1 fruit fly cellular context compared by ENCODE assay signal in the genomic region with DNA sequence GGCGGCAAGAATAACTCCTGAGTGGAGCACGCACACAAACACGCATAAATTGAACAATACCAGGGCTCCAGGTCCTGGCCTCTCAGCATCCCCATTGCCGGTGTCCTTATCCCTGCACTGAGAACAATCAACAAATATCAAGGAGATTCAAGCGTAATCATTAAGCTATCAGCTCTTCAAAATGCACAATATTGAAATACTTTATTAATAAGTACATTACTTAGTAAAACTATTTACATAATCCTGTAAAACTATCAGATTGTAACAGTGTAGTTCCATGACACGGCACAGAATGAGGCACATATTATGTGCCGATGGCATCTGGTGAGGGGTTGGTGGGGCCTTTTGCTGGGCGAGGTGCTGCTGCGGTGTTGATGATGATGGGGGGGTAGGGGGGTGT.
TF ChIP-seq lines count a peak whose summit lies in the region.

No protein-coding gene starts in this region.

TF ChIP-seq in whole organism, embryonic, 481 proteins besides CTCF, POLR2A, EP300 and RAD21 (continued from another document):
- no peak for TF ChIP-seq CG14667 (GFP tag; IDR thresholded peaks at IDR 0.05; lab: Robert Waterston, UW)
- no peak for TF ChIP-seq CG18011 (GFP tag; optimal IDR thresholded peaks at IDR 0.05; lab: Kevin White, UChicago)
- no peak for TF ChIP-seq CG10979 (tag; optimal IDR thresholded peaks at IDR 0.05; lab: Kevin White, UChicago)
- TF ChIP-seq Sox100B (GFP tag; optimal IDR thresholded peaks at IDR 0.05; lab: Kevin White, UChicago): no peak
- TF ChIP-seq CG9437 (GFP tag; optimal IDR thresholded peaks at IDR 0.05; lab: Kevin White, UChicago): no peak
- peak; percentile 8 for TF ChIP-seq fd96Cb (tag; optimal IDR thresholded peaks at IDR 0.05; lab: Kevin White, UChicago)
- no peak for TF ChIP-seq Hand (GFP tag; optimal IDR thresholded peaks at IDR 0.05; lab: Kevin White, UChicago)
- no peak for TF ChIP-seq ase (GFP tag; IDR thresholded peaks at IDR 0.05; lab: Robert Waterston, UW)
- peak; percentile 49 for TF ChIP-seq dmrt99B (tag; optimal IDR thresholded peaks at IDR 0.05; lab: Kevin White, UChicago)
- TF ChIP-seq inv (GFP tag; IDR thresholded peaks at IDR 0.05; lab: Robert Waterston, UW; ENCODE audit: partially characterized antibody): no peak
- TF ChIP-seq CG2889 (GFP tag; IDR thresholded peaks at IDR 0.05; lab: Robert Waterston, UW): no peak
- TF ChIP-seq bbx (GFP tag; IDR thresholded peaks at IDR 0.05; lab: Robert Waterston, UW; ENCODE audit: partially characterized antibody): no peak
- TF ChIP-seq dysf (GFP tag; IDR thresholded peaks at IDR 0.05; lab: Robert Waterston, UW): peak; percentile 65
- no peak for TF ChIP-seq CG10431 (GFP tag; optimal IDR thresholded peaks at IDR 0.05; lab: Kevin White, UChicago)
- no peak for TF ChIP-seq CG9727 (GFP tag; optimal IDR thresholded peaks at IDR 0.05; lab: Kevin White, UChicago)
- TF ChIP-seq CG9932 (GFP tag; IDR thresholded peaks at IDR 0.05; lab: Robert Waterston, UW): no peak
- no peak for TF ChIP-seq CG8359 (GFP tag; optimal IDR thresholded peaks at IDR 0.05; lab: Kevin White, UChicago; ENCODE audit: borderline replicate concordance)
- TF ChIP-seq Optix (GFP tag; IDR thresholded peaks at IDR 0.05; lab: Robert Waterston, UW): no peak
- TF ChIP-seq MBD-R2 (GFP tag; IDR thresholded peaks at IDR 0.05; lab: Robert Waterston, UW): no peak
- TF ChIP-seq cwo (GFP tag; optimal IDR thresholded peaks at IDR 0.05; lab: Kevin White, UChicago): peak; percentile 48
- no peak for TF ChIP-seq CG30020 (tag; optimal IDR thresholded peaks at IDR 0.05; lab: Kevin White, UChicago)
- no peak for TF ChIP-seq Doc2 (GFP tag; IDR thresholded peaks at IDR 0.05; lab: Robert Waterston, UW)
- peak; percentile 62 for TF ChIP-seq Hmr (GFP tag; optimal IDR thresholded peaks at IDR 0.05; lab: Kevin White, UChicago)
- no peak for TF ChIP-seq CG17568 (GFP tag; optimal IDR thresholded peaks at IDR 0.05; lab: Kevin White, UChicago)
- TF ChIP-seq Meics (GFP tag; optimal IDR thresholded peaks at IDR 0.05; lab: Kevin White, UChicago): peak; percentile 36
- no peak for TF ChIP-seq HLH54F (GFP tag; optimal IDR thresholded peaks at IDR 0.05; lab: Kevin White, UChicago)
- TF ChIP-seq Sin3A (optimal IDR thresholded peaks at IDR 0.05; lab: Kevin White, UChicago): no peak
- peak; percentile 44 for TF ChIP-seq gem (tag; optimal IDR thresholded peaks at IDR 0.05; lab: Kevin White, UChicago)
- TF ChIP-seq grau (tag; optimal IDR thresholded peaks at IDR 0.05; lab: Kevin White, UChicago): peak; percentile 33
- TF ChIP-seq CG4854 (GFP tag; optimal IDR thresholded peaks at IDR 0.05; lab: Kevin White, UChicago): no peak
- no peak for TF ChIP-seq Abd-B (GFP tag; optimal IDR thresholded peaks at IDR 0.05; lab: Kevin White, UChicago)
- TF ChIP-seq CG3065 (GFP tag; optimal IDR thresholded peaks at IDR 0.05; lab: Kevin White, UChicago): no peak
- TF ChIP-seq CG15479 (GFP tag; optimal IDR thresholded peaks at IDR 0.05; lab: Kevin White, UChicago): no peak
- TF ChIP-seq B-H2 (GFP tag; optimal IDR thresholded peaks at IDR 0.05; lab: Kevin White, UChicago): no peak
- TF ChIP-seq Tbp (GFP tag; optimal IDR thresholded peaks at IDR 0.05; lab: Kevin White, UChicago): no peak
- no peak for TF ChIP-seq al (GFP tag; IDR thresholded peaks at IDR 0.05; lab: Robert Waterston, UW)
- no peak for TF ChIP-seq gfzf (GFP tag; optimal IDR thresholded peaks at IDR 0.05; lab: Kevin White, UChicago)
- peak; percentile 0 for TF ChIP-seq Oli (tag; optimal IDR thresholded peaks at IDR 0.05; lab: Kevin White, UChicago)
- 0 out of 3 replicates have a peak, but pooled peaks have one; percentile 11 for TF ChIP-seq otp (GFP tag; IDR thresholded peaks at IDR 0.05; lab: Robert Waterston, UW)
- no peak for TF ChIP-seq ash1 (GFP tag; optimal IDR thresholded peaks at IDR 0.05; lab: Kevin White, UChicago)
- TF ChIP-seq sima (GFP tag; optimal IDR thresholded peaks at IDR 0.05; lab: Kevin White, UChicago): no peak
- no peak for TF ChIP-seq CG7928 (GFP tag; optimal IDR thresholded peaks at IDR 0.05; lab: Kevin White, UChicago)
- peak; percentile 10 for TF ChIP-seq scrt (GFP tag; optimal IDR thresholded peaks at IDR 0.05; lab: Kevin White, UChicago)
- TF ChIP-seq CG18476 (GFP tag; optimal IDR thresholded peaks at IDR 0.05; lab: Kevin White, UChicago): no peak
- TF ChIP-seq CG33213 (GFP tag; optimal IDR thresholded peaks at IDR 0.05; lab: Kevin White, UChicago): no peak
- peak; percentile 25 for TF ChIP-seq abd-A (tag; optimal IDR thresholded peaks at IDR 0.05; lab: Kevin White, UChicago)
- TF ChIP-seq Fer1 (GFP tag; optimal IDR thresholded peaks at IDR 0.05; lab: Kevin White, UChicago): no peak
- no peak for TF ChIP-seq CG6654 (GFP tag; optimal IDR thresholded peaks at IDR 0.05; lab: Kevin White, UChicago)
- no peak for TF ChIP-seq H15 (GFP tag; IDR thresholded peaks at IDR 0.05; lab: Robert Waterston, UW)
- peak; percentile 45 for TF ChIP-seq Fer3 (tag; optimal IDR thresholded peaks at IDR 0.05; lab: Kevin White, UChicago)
- TF ChIP-seq CG2120 (GFP tag; optimal IDR thresholded peaks at IDR 0.05; lab: Kevin White, UChicago): peak; percentile 41
- no peak for TF ChIP-seq exex (tag; optimal IDR thresholded peaks at IDR 0.05; lab: Kevin White, UChicago)
- no peak for TF ChIP-seq CG14860 (GFP tag; IDR thresholded peaks at IDR 0.05; lab: Robert Waterston, UW; ENCODE audit: partially characterized antibody)
- TF ChIP-seq CG4730 (GFP tag; IDR thresholded peaks at IDR 0.05; lab: Robert Waterston, UW): no peak
- 0 out of 3 replicates have a peak, but pooled peaks have one; percentile 52 for TF ChIP-seq so (GFP tag; IDR thresholded peaks at IDR 0.05; lab: Robert Waterston, UW)
- TF ChIP-seq CG11723 (GFP tag; optimal IDR thresholded peaks at IDR 0.05; lab: Kevin White, UChicago): no peak
- TF ChIP-seq cas (GFP tag; IDR thresholded peaks at IDR 0.05; lab: Robert Waterston, UW): no peak
- no peak for TF ChIP-seq trem (tag; optimal IDR thresholded peaks at IDR 0.05; lab: Kevin White, UChicago)
- TF ChIP-seq fd3F (GFP tag; optimal IDR thresholded peaks at IDR 0.05; lab: Kevin White, UChicago): no peak
- peak; percentile 2 for TF ChIP-seq CG13424 (tag; optimal IDR thresholded peaks at IDR 0.05; lab: Kevin White, UChicago)
- 0 out of 2 replicates have a peak, but pooled peaks have one; percentile 13 for TF ChIP-seq CG14441 (GFP tag; IDR thresholded peaks at IDR 0.05; lab: Robert Waterston, UW)
- no peak for TF ChIP-seq phol (tag; optimal IDR thresholded peaks at IDR 0.05; lab: Kevin White, UChicago)
- TF ChIP-seq CG5180 (GFP tag; optimal IDR thresholded peaks at IDR 0.05; lab: Kevin White, UChicago): no peak
- TF ChIP-seq Hey (tag; optimal IDR thresholded peaks at IDR 0.05; lab: Kevin White, UChicago): no peak
- no peak for TF ChIP-seq fu2 (GFP tag; optimal IDR thresholded peaks at IDR 0.05; lab: Kevin White, UChicago)
- no peak for TF ChIP-seq sens-2 (GFP tag; IDR thresholded peaks at IDR 0.05; lab: Robert Waterston, UW)
- no peak; the same call in 1 of the 2 replicates for TF ChIP-seq ranshi (GFP tag; IDR thresholded peaks at IDR 0.05; lab: Robert Waterston, UW)
- no peak for TF ChIP-seq ro (GFP tag; IDR thresholded peaks at IDR 0.05; lab: Robert Waterston, UW)
